Worm (Caenorhabditis elegans): ENCODE measurements around the gene ttbk-2.1.
"Not testable (repeated sequence)": the region's sequence is repeated elsewhere in the genome, so short reads cannot be mapped to it uniquely, and the experiment has no call there.

ttbk-2.1 gene

ce11 chrIV:5260289-5260688, 1.8 kb downstream of the ttbk-2.1 start, which contains the start of gene msp-19:
msp-19 (plus strand) TSS chrIV:5260589.
- not testable (repeated sequence) for TF ChIP-seq mxl-3 (GFP tag; optimal IDR thresholded peaks at IDR 0.05); T20F7.1 (GFP tag; optimal IDR thresholded peaks at IDR 0.05); lsy-2 (tag; optimal IDR thresholded peaks at IDR 0.05)

ce11 chrIV:5261786-5262185, 3.3 kb downstream of the ttbk-2.1 start:
- TF ChIP-seq unc-62 (GFP tag; optimal IDR thresholded peaks at IDR 0.05 in 1 of 2) (peak in 1 of 2 experiments; percentile 57), snpc-1.2 (GFP tag; IDR thresholded peaks at IDR 0.05) (peak; percentile 98), mdt-29 (GFP tag; IDR thresholded peaks at IDR 0.05) (0 out of 2 replicates have a peak, but pooled peaks have one; percentile 32), T26A8.4 (GFP tag; IDR thresholded peaks at IDR 0.05) (peak; percentile 65), lin-38 (GFP tag; IDR thresholded peaks at IDR 0.05) (peak; percentile 39; the same call in 1 of the 2 replicates), php-3 (GFP tag; IDR thresholded peaks at IDR 0.05) (0 out of 2 replicates have a peak, but pooled peaks have one; percentile 30)
- not testable (repeated sequence) for TF ChIP-seq unc-62 (tag; optimal IDR thresholded peaks at IDR 0.05)

- peak; percentile 32 for TF ChIP-seq ama-1 (optimal IDR thresholded peaks at IDR 0.05)
- 0 out of 2 replicates have a peak, but pooled peaks have one; percentile 28 for TF ChIP-seq arid-1 (GFP tag; conservative IDR thresholded peaks at IDR 0.05)
- peak; percentile 72 for TF ChIP-seq mdt-29 (GFP tag; IDR thresholded peaks at IDR 0.05)
- peak; percentile 77 for TF ChIP-seq T26A8.4 (GFP tag; IDR thresholded peaks at IDR 0.05)
- TF ChIP-seq unc-62 (GFP tag; optimal IDR thresholded peaks at IDR 0.05 in 1 of 2) = peak in 1 of 2 experiments; percentile 31
- TF ChIP-seq unc-62 (tag; optimal IDR thresholded peaks at IDR 0.05) = not testable (repeated sequence)
- 0 out of 2 replicates have a peak, but pooled peaks have one; percentile 25 for TF ChIP-seq Y105C5A.15 (GFP tag; IDR thresholded peaks at IDR 0.05)
- TF ChIP-seq F44E2.7 (GFP tag; IDR thresholded peaks at IDR 0.05) = 0 out of 2 replicates have a peak, but pooled peaks have one; percentile 30
- TF ChIP-seq snpc-1.2 (GFP tag; IDR thresholded peaks at IDR 0.05) = peak; percentile 97
- 0 out of 2 replicates have a peak, but pooled peaks have one; percentile 35 for TF ChIP-seq ceh-44 (GFP tag; IDR thresholded peaks at IDR 0.05)
- peak; percentile 57 for TF ChIP-seq aha-1 (tag)
- TF ChIP-seq F49E8.2 (tag; optimal IDR thresholded peaks at IDR 0.05; ENCODE audit: borderline replicate concordance) = peak; percentile 56
- TF ChIP-seq lin-38 (GFP tag; IDR thresholded peaks at IDR 0.05) = peak; percentile 60
- peak; percentile 30; the same call in 1 of the 2 replicates for TF ChIP-seq Y48G9A.11 (GFP tag; IDR thresholded peaks at IDR 0.05)
These were observed 6.3 kb downstream of the ttbk-2.1 start for ce11 chrIV:5264700-5265210.

- TF ChIP-seq F44E2.7 (GFP tag; IDR thresholded peaks at IDR 0.05) = no peak
- TF ChIP-seq Y48G9A.11 (GFP tag; IDR thresholded peaks at IDR 0.05) = no peak
- no peak for TF ChIP-seq duxl-1 (tag; optimal IDR thresholded peaks at IDR 0.05; ENCODE audit: poor library complexity)
- no peak for TF ChIP-seq unc-62 (GFP tag; optimal IDR thresholded peaks at IDR 0.05 in 1 of 2)
- no peak for TF ChIP-seq unc-62 (tag; optimal IDR thresholded peaks at IDR 0.05)
- TF ChIP-seq nhr-10 (tag; optimal IDR thresholded peaks at IDR 0.05) = no peak
These were observed 8.0 kb downstream of the ttbk-2.1 start, which contains the start of gene F36H12.5 for ce11 chrIV:5266474-5266873. F36H12.5 (plus strand) TSS chrIV:5266774.

- TF ChIP-seq unc-39 (tag; optimal IDR thresholded peaks at IDR 0.05) (no peak), php-3 (GFP tag; IDR thresholded peaks at IDR 0.05) (no peak), lir-3 (tag; optimal IDR thresholded peaks at IDR 0.05) (no peak), duxl-1 (tag; optimal IDR thresholded peaks at IDR 0.05; ENCODE audit: poor library complexity) (no peak), nhr-111 (GFP tag; optimal IDR thresholded peaks at IDR 0.05) (no peak), lin-39 (tag; optimal IDR thresholded peaks at IDR 0.05) (no peak), nhr-10 (tag; optimal IDR thresholded peaks at IDR 0.05) (no peak), daf-19 (GFP tag; conservative IDR thresholded peaks at IDR 0.05) (no peak), nhr-48 (tag; optimal IDR thresholded peaks at IDR 0.05) (no peak), arid-1 (GFP tag; conservative IDR thresholded peaks at IDR 0.05) (no peak), R02D3.7 (tag; optimal IDR thresholded peaks at IDR 0.05) (no peak), ces-1 (GFP tag; optimal IDR thresholded peaks at IDR 0.05) (no peak), fkh-10 (GFP tag; optimal IDR thresholded peaks at IDR 0.05) (no peak), vab-7 (GFP tag; IDR thresholded peaks at IDR 0.05) (no peak), zag-1 (tag; optimal IDR thresholded peaks at IDR 0.05) (no peak), Y105C5A.15 (GFP tag; IDR thresholded peaks at IDR 0.05) (no peak)
These were observed 10.3 kb downstream of the ttbk-2.1 start, which contains the start of gene F36H12.4 for ce11 chrIV:5268803-5269202. F36H12.4 (plus strand) TSS chrIV:5269103.

Data from whole organism, L4 larva.